Worm (Caenorhabditis elegans): ENCODE data around the gene cnt-2.
A peak's percentile ranks its signal among the peaks of the same experiment; 100 is the strongest.

The cnt-2 gene

ce11 chrIII:10646094-10646493 is 8.7 kb upstream of the cnt-2 start, which contains the start of gene orc-4:
Gene orc-4, plus strand, starts transcription at chrIII:10646170.
- no peak for TF ChIP-seq ceh-9 (tag; optimal IDR thresholded peaks at IDR 0.05)
- no peak for TF ChIP-seq T23F11.4 (GFP tag; optimal IDR thresholded peaks at IDR 0.05)
- no peak for TF ChIP-seq ceh-2 (tag; optimal IDR thresholded peaks at IDR 0.05)
- no peak for TF ChIP-seq ceh-31 (tag; optimal IDR thresholded peaks at IDR 0.05)
- no peak for TF ChIP-seq ceh-19 (GFP tag; optimal IDR thresholded peaks at IDR 0.05)
- TF ChIP-seq unc-55 (GFP tag; optimal IDR thresholded peaks at IDR 0.05), result no peak

ce11 chrIII:10649219-10649618 is 5.6 kb upstream of the cnt-2 start, which contains the start of gene emg-1:
Gene emg-1, plus strand, starts transcription at chrIII:10649519.
- TF ChIP-seq F13H6.1 (tag; optimal IDR thresholded peaks at IDR 0.05) (no peak), ref-2 (tag; optimal IDR thresholded peaks at IDR 0.05) (no peak)

ce11 chrIII:10651634-10652033 is 3.2 kb upstream of the cnt-2 start:
- no peak for TF ChIP-seq zip-5 (tag; optimal IDR thresholded peaks at IDR 0.05)
- peak; percentile 49 for TF ChIP-seq sox-2 (GFP tag; IDR thresholded peaks at IDR 0.05)
- TF ChIP-seq ceh-19 (GFP tag; optimal IDR thresholded peaks at IDR 0.05), result peak; percentile 16
- no peak for TF ChIP-seq fkh-10 (GFP tag; optimal IDR thresholded peaks at IDR 0.05)
- TF ChIP-seq hlh-8 (tag; optimal IDR thresholded peaks at IDR 0.05), result no peak
- TF ChIP-seq T23F11.4 (GFP tag; optimal IDR thresholded peaks at IDR 0.05), result no peak
- TF ChIP-seq che-1 (tag; optimal IDR thresholded peaks at IDR 0.05), result no peak
- TF ChIP-seq hlh-30 (tag; optimal IDR thresholded peaks at IDR 0.05; ENCODE audit: insufficient read depth), result peak; percentile 80
- TF ChIP-seq C08G9.2 (tag; optimal IDR thresholded peaks at IDR 0.05), result peak; percentile 4
- no peak for TF ChIP-seq mec-3 (tag; optimal IDR thresholded peaks at IDR 0.05; ENCODE audit: borderline replicate concordance)
- peak; percentile 14 for TF ChIP-seq unc-42 (tag; optimal IDR thresholded peaks at IDR 0.05)
- TF ChIP-seq ceh-31 (tag; optimal IDR thresholded peaks at IDR 0.05), result peak; percentile 67
- no peak for TF ChIP-seq pros-1 (tag; optimal IDR thresholded peaks at IDR 0.05)
- no peak for TF ChIP-seq ceh-24 (tag; optimal IDR thresholded peaks at IDR 0.05)
- TF ChIP-seq ref-2 (tag; optimal IDR thresholded peaks at IDR 0.05), result peak; percentile 50
- TF ChIP-seq tbx-2 (tag; optimal IDR thresholded peaks at IDR 0.05), result peak; percentile 75
- TF ChIP-seq dve-1 (tag; optimal IDR thresholded peaks at IDR 0.05), result peak; percentile 12
- TF ChIP-seq eyg-1 (tag; optimal IDR thresholded peaks at IDR 0.05), result no peak
- no peak for TF ChIP-seq hlh-15 (tag; optimal IDR thresholded peaks at IDR 0.05)
- peak; percentile 77 for TF ChIP-seq ceh-48 (tag; optimal IDR thresholded peaks at IDR 0.05)
- TF ChIP-seq unc-55 (GFP tag; optimal IDR thresholded peaks at IDR 0.05), result peak; percentile 90
- no peak for TF ChIP-seq ahr-1 (tag; optimal IDR thresholded peaks at IDR 0.05)
- TF ChIP-seq elt-4 (tag; optimal IDR thresholded peaks at IDR 0.05), result no peak
- no peak for TF ChIP-seq sdc-2 (tag; optimal IDR thresholded peaks at IDR 0.05)
- no peak for TF ChIP-seq dmd-4 (tag; optimal IDR thresholded peaks at IDR 0.05; ENCODE audit: borderline replicate concordance)
- peak; percentile 84 for TF ChIP-seq nfya-1 (tag; optimal IDR thresholded peaks at IDR 0.05)
- TF ChIP-seq madf-2 (tag; optimal IDR thresholded peaks at IDR 0.05), result no peak
- peak; percentile 47 for TF ChIP-seq ets-4 (tag; optimal IDR thresholded peaks at IDR 0.05)
- peak; percentile 57 for TF ChIP-seq ceh-34 (tag; optimal IDR thresholded peaks at IDR 0.05)
- peak; percentile 4 for TF ChIP-seq ztf-16 (tag; optimal IDR thresholded peaks at IDR 0.05)
- TF ChIP-seq pag-3 (tag; optimal IDR thresholded peaks at IDR 0.05; ENCODE audit: borderline replicate concordance), result no peak

- no peak for TF ChIP-seq lin-11 (tag; optimal IDR thresholded peaks at IDR 0.05)
- TF ChIP-seq K09A11.1 (tag; optimal IDR thresholded peaks at IDR 0.05; ENCODE audit: insufficient read depth), result no peak
- TF ChIP-seq elt-4 (tag; optimal IDR thresholded peaks at IDR 0.05), result no peak
- no peak for TF ChIP-seq ceh-22 (tag; optimal IDR thresholded peaks at IDR 0.05)
- TF ChIP-seq sox-4 (tag; optimal IDR thresholded peaks at IDR 0.05), result no peak
- no peak for TF ChIP-seq ceh-31 (tag; optimal IDR thresholded peaks at IDR 0.05)
- TF ChIP-seq C08G9.2 (tag; optimal IDR thresholded peaks at IDR 0.05), result no peak
- no peak for TF ChIP-seq pha-2 (tag; optimal IDR thresholded peaks at IDR 0.05)
- TF ChIP-seq ceh-34 (tag; optimal IDR thresholded peaks at IDR 0.05), result no peak
- no peak for TF ChIP-seq ceh-24 (tag; optimal IDR thresholded peaks at IDR 0.05)
- TF ChIP-seq ama-1 (optimal IDR thresholded peaks at IDR 0.05), result no peak
- no peak for TF ChIP-seq gmeb-2 (tag; optimal IDR thresholded peaks at IDR 0.05)
- TF ChIP-seq hlh-6 (tag; optimal IDR thresholded peaks at IDR 0.05), result no peak
- TF ChIP-seq ttx-3 (tag; optimal IDR thresholded peaks at IDR 0.05), result no peak
- no peak for TF ChIP-seq nhr-232 (tag; optimal IDR thresholded peaks at IDR 0.05)
- TF ChIP-seq F13H6.1 (tag; optimal IDR thresholded peaks at IDR 0.05), result no peak
- no peak for TF ChIP-seq nhr-11 (tag; optimal IDR thresholded peaks at IDR 0.05)
- no peak for TF ChIP-seq fkh-6 (tag; optimal IDR thresholded peaks at IDR 0.05)
These were observed 2.0 kb upstream of the cnt-2 start for ce11 chrIII:10652833-10653232.
